Fruit fly (Drosophila melanogaster): Measurements from ENCODE around the gene Cpr76Bd.
A peak's percentile ranks its signal among the peaks of the same experiment; 100 is the strongest.

The Cpr76Bd gene

dm6 chr3L:19564905-19565700 lies 32.6 kb downstream of the Cpr76Bd start:
- TF ChIP-seq Hnf4 (GFP tag; optimal IDR thresholded peaks at IDR 0.05): no peak
- no peak for TF ChIP-seq usp (GFP tag; optimal IDR thresholded peaks at IDR 0.05)
- TF ChIP-seq GATAd (GFP tag; optimal IDR thresholded peaks at IDR 0.05): no peak
- no peak for TF ChIP-seq tai (GFP tag; optimal IDR thresholded peaks at IDR 0.05)
- no peak for TF ChIP-seq Dif (GFP tag; optimal IDR thresholded peaks at IDR 0.05; ENCODE audit: partially characterized antibody)
- no peak for TF ChIP-seq Hr83 (GFP tag; optimal IDR thresholded peaks at IDR 0.05; ENCODE audit: poor library complexity, severe bottlenecking)
- TF ChIP-seq br (GFP tag; optimal IDR thresholded peaks at IDR 0.05): no peak
- no peak for TF ChIP-seq CrebA (GFP tag; optimal IDR thresholded peaks at IDR 0.05; ENCODE audit: borderline replicate concordance)
- no peak for TF ChIP-seq Jra (GFP tag; optimal IDR thresholded peaks at IDR 0.05)
- no peak for TF ChIP-seq fru (GFP tag; optimal IDR thresholded peaks at IDR 0.05)
- no peak for TF ChIP-seq Abd-B (GFP tag; optimal IDR thresholded peaks at IDR 0.05)
- no peak for TF ChIP-seq jim (GFP tag; optimal IDR thresholded peaks at IDR 0.05)
- no peak for TF ChIP-seq Sp1 (GFP tag; optimal IDR thresholded peaks at IDR 0.05)
- TF ChIP-seq rgr (GFP tag; optimal IDR thresholded peaks at IDR 0.05): no peak

dm6 chr3L:19566127-19566526 lies 33.6 kb downstream of the Cpr76Bd start:
- TF ChIP-seq Abd-B (GFP tag; optimal IDR thresholded peaks at IDR 0.05) (no peak), brk (GFP tag; optimal IDR thresholded peaks at IDR 0.05) (no peak), Rel (GFP tag; optimal IDR thresholded peaks at IDR 0.05) (no peak), Rel (tag; optimal IDR thresholded peaks at IDR 0.05) (no peak), tai (GFP tag; optimal IDR thresholded peaks at IDR 0.05) (no peak), Dif (GFP tag; optimal IDR thresholded peaks at IDR 0.05; ENCODE audit: partially characterized antibody) (no peak), CG9705 (GFP tag; optimal IDR thresholded peaks at IDR 0.05) (no peak), Sp1 (GFP tag; optimal IDR thresholded peaks at IDR 0.05) (no peak), Hr78 (GFP tag; optimal IDR thresholded peaks at IDR 0.05) (no peak), Vsx2 (GFP tag; optimal IDR thresholded peaks at IDR 0.05; ENCODE audit: partially characterized antibody) (no peak)

- TF ChIP-seq Rel (GFP tag; optimal IDR thresholded peaks at IDR 0.05) (no peak), Rel (tag; optimal IDR thresholded peaks at IDR 0.05) (no peak), Myc (optimal IDR thresholded peaks at IDR 0.05) (peak; percentile 42)
Observed at dm6 chr3L:19568999-19569398, 36.5 kb downstream of the Cpr76Bd start.

dm6 chr3L:19569407-19569806 lies 36.9 kb downstream of the Cpr76Bd start:
- TF ChIP-seq Hnf4 (GFP tag; optimal IDR thresholded peaks at IDR 0.05): no peak

dm6 chr3L:19574452-19574851 lies 41.9 kb downstream of the Cpr76Bd start:
- TF ChIP-seq Jra (GFP tag; optimal IDR thresholded peaks at IDR 0.05): no peak
- TF ChIP-seq br (GFP tag; optimal IDR thresholded peaks at IDR 0.05): no peak
- no peak for TF ChIP-seq Rel (GFP tag; optimal IDR thresholded peaks at IDR 0.05)
- no peak for TF ChIP-seq Rel (tag; optimal IDR thresholded peaks at IDR 0.05)
- peak; percentile 92 for TF ChIP-seq Dfd (GFP tag; optimal IDR thresholded peaks at IDR 0.05)

- TF ChIP-seq br (GFP tag; optimal IDR thresholded peaks at IDR 0.05) (peak; percentile 78), usp (GFP tag; optimal IDR thresholded peaks at IDR 0.05) (no peak), ey (GFP tag; optimal IDR thresholded peaks at IDR 0.05) (peak; percentile 28), jim (GFP tag; optimal IDR thresholded peaks at IDR 0.05) (no peak), pan (optimal IDR thresholded peaks at IDR 0.05) (no peak), brk (GFP tag; optimal IDR thresholded peaks at IDR 0.05) (peak; percentile 61), Sp1 (GFP tag; optimal IDR thresholded peaks at IDR 0.05) (no peak), Dfd (GFP tag; optimal IDR thresholded peaks at IDR 0.05) (no peak), woc (GFP tag; optimal IDR thresholded peaks at IDR 0.05) (no peak), CrebA (GFP tag; optimal IDR thresholded peaks at IDR 0.05; ENCODE audit: borderline replicate concordance) (no peak), Rel (GFP tag; optimal IDR thresholded peaks at IDR 0.05) (no peak), Rel (tag; optimal IDR thresholded peaks at IDR 0.05) (peak; percentile 59), Hnf4 (GFP tag; optimal IDR thresholded peaks at IDR 0.05) (peak; percentile 82), Hr83 (GFP tag; optimal IDR thresholded peaks at IDR 0.05; ENCODE audit: poor library complexity, severe bottlenecking) (peak; percentile 95), rgr (GFP tag; optimal IDR thresholded peaks at IDR 0.05) (peak; percentile 85), Myc (optimal IDR thresholded peaks at IDR 0.05) (no peak), N (GFP tag; optimal IDR thresholded peaks at IDR 0.05) (no peak), foxo (GFP tag; optimal IDR thresholded peaks at IDR 0.05) (peak in 1 of 2 experiments; percentile 55), CG9705 (GFP tag; optimal IDR thresholded peaks at IDR 0.05) (no peak), sv (GFP tag; optimal IDR thresholded peaks at IDR 0.05) (no peak), fru (GFP tag; optimal IDR thresholded peaks at IDR 0.05) (peak; percentile 59), HLH106 (tag; optimal IDR thresholded peaks at IDR 0.05) (peak; percentile 30), tai (GFP tag; optimal IDR thresholded peaks at IDR 0.05) (peak; percentile 62), dl (GFP tag; optimal IDR thresholded peaks at IDR 0.05; ENCODE audit: insufficient read depth in 1 of 2, partially characterized antibody in 2 of 2) (no peak), lola (GFP tag; optimal IDR thresholded peaks at IDR 0.05) (no peak), h (GFP tag; optimal IDR thresholded peaks at IDR 0.05) (peak; percentile 69), sage (GFP tag; optimal IDR thresholded peaks at IDR 0.05) (no peak), Mio (GFP tag; optimal IDR thresholded peaks at IDR 0.05) (peak; percentile 14), Abd-B (GFP tag; optimal IDR thresholded peaks at IDR 0.05) (no peak), dsf (GFP tag; optimal IDR thresholded peaks at IDR 0.05; ENCODE audit: borderline replicate concordance) (no peak), dmrt93B (GFP tag; optimal IDR thresholded peaks at IDR 0.05) (peak; percentile 36)
Observed at dm6 chr3L:19575650-19576049, 43.1 kb downstream of the Cpr76Bd start.
